ENCODE assay signal across 5 fruit fly cellular contexts in the genomic region with DNA sequence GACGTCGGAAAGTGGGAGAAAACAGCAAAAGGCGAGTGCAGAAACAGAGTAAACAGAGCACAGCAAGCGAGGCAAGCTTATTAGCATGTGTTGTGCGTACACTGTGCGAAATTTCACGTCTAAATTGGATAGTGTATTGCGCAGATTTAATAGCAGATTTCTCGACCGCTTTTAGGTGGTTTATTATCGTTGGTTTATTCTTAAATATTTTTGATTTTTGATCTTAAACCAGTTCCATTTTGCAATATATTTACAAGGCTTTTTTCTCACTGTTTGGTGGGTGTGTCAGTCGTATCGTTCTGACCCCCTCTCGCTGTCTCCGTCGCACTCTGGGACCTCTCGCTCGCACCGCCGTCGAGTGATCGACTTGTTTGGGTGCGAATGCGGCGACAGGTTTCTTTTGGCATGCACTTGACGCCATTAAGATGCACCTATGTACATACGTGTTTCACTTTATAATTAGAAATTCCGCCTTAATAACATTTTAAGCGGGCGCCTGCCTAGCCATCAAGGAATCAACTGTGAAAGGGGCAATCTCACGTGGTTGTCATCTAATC.
TF ChIP-seq lines count a peak whose summit lies in the region.

No protein-coding gene starts in this region.

TF ChIP-seq in whole organism, adult, 20 proteins besides CTCF, POLR2A, EP300 and RAD21 (continued from another document):
- TF ChIP-seq cnc (optimal IDR thresholded peaks at IDR 0.05; lab: Kevin White, UChicago) (no peak), CG5204 (GFP tag; optimal IDR thresholded peaks at IDR 0.05; lab: Kevin White, UChicago) (peak; percentile 87), Mnt (GFP tag; optimal IDR thresholded peaks at IDR 0.05; lab: Kevin White, UChicago) (peak; percentile 69), CG1620 (GFP tag; optimal IDR thresholded peaks at IDR 0.05; lab: Kevin White, UChicago) (peak; percentile 45)

TF ChIP-seq in whole organism, embryonic, 481 proteins besides CTCF, POLR2A, EP300 and RAD21 (continued from another document and continues in another):
- TF ChIP-seq gce (GFP tag; IDR thresholded peaks at IDR 0.05; lab: Robert Waterston, UW) (no peak), stwl (tag; optimal IDR thresholded peaks at IDR 0.05; lab: Kevin White, UChicago) (no peak), trem (tag; optimal IDR thresholded peaks at IDR 0.05; lab: Kevin White, UChicago) (no peak), CG12391 (tag; optimal IDR thresholded peaks at IDR 0.05; lab: Kevin White, UChicago) (no peak), Hr51 (GFP tag; optimal IDR thresholded peaks at IDR 0.05; lab: Kevin White, UChicago) (peak in 1 of 2 experiments; percentile 19), CG18262 (tag; optimal IDR thresholded peaks at IDR 0.05; lab: Kevin White, UChicago) (no peak), Ravus (GFP tag; IDR thresholded peaks at IDR 0.05; lab: Robert Waterston, UW) (no peak), CG15011 (GFP tag; optimal IDR thresholded peaks at IDR 0.05; lab: Kevin White, UChicago) (no peak), CG2875 (GFP tag; optimal IDR thresholded peaks at IDR 0.05; lab: Kevin White, UChicago) (no peak), Xbp1 (GFP tag; optimal IDR thresholded peaks at IDR 0.05; lab: Kevin White, UChicago) (no peak), her (GFP tag; optimal IDR thresholded peaks at IDR 0.05; lab: Kevin White, UChicago) (no peak), Blimp-1 (GFP tag; optimal IDR thresholded peaks at IDR 0.05; lab: Kevin White, UChicago) (no peak), CG12942 (GFP tag; optimal IDR thresholded peaks at IDR 0.05; lab: Kevin White, UChicago) (no peak), tgo (GFP tag; IDR thresholded peaks at IDR 0.05; lab: Robert Waterston, UW) (no peak; the same call in 2 of the 3 replicates), ara (GFP tag; IDR thresholded peaks at IDR 0.05; lab: Robert Waterston, UW) (peak; percentile 48; the same call in 1 of the 2 replicates), Max (GFP tag; optimal IDR thresholded peaks at IDR 0.05; lab: Kevin White, UChicago) (no peak), CG7963 (GFP tag; IDR thresholded peaks at IDR 0.05; lab: Robert Waterston, UW; ENCODE audit: partially characterized antibody) (no peak), CG2116 (GFP tag; optimal IDR thresholded peaks at IDR 0.05; lab: Kevin White, UChicago) (no peak), Lpt (GFP tag; optimal IDR thresholded peaks at IDR 0.05; lab: Kevin White, UChicago) (no peak), CG30020 (tag; optimal IDR thresholded peaks at IDR 0.05; lab: Kevin White, UChicago) (no peak), Dip2 (GFP tag; IDR thresholded peaks at IDR 0.05; lab: Robert Waterston, UW) (no peak), zf30C (GFP tag; optimal IDR thresholded peaks at IDR 0.05; lab: Kevin White, UChicago) (no peak), pb (GFP tag; optimal IDR thresholded peaks at IDR 0.05; lab: Kevin White, UChicago) (no peak), CG12155 (GFP tag; optimal IDR thresholded peaks at IDR 0.05; lab: Kevin White, UChicago) (no peak), p53 (GFP tag; optimal IDR thresholded peaks at IDR 0.05; lab: Kevin White, UChicago) (no peak), ap (GFP tag; IDR thresholded peaks at IDR 0.05; lab: Robert Waterston, UW) (peak; percentile 16; the same call in 1 of the 2 replicates), HmgD (GFP tag; optimal IDR thresholded peaks at IDR 0.05; lab: Kevin White, UChicago) (no peak), CoRest (tag; optimal IDR thresholded peaks at IDR 0.05; lab: Kevin White, UChicago) (peak; percentile 4), zfh2 (GFP tag; optimal IDR thresholded peaks at IDR 0.05; lab: Kevin White, UChicago) (no peak), Ptx1 (GFP tag; IDR thresholded peaks at IDR 0.05; lab: Robert Waterston, UW) (peak; percentile 49; the same call in 1 of the 2 replicates), Bdp1 (GFP tag; optimal IDR thresholded peaks at IDR 0.05; lab: Kevin White, UChicago) (no peak)

TF ChIP-seq in whole organism, prepupa, 60 proteins besides CTCF, POLR2A, EP300 and RAD21 (continued from another document and continues in another):
- TF ChIP-seq svp (GFP tag; lab: Kevin White, UChicago) (peak; percentile 97), CG32006 (GFP tag; optimal IDR thresholded peaks at IDR 0.05; lab: Kevin White, UChicago) (peak; percentile 95), CG6163 (GFP tag; IDR thresholded peaks at IDR 0.05; lab: Robert Waterston, UW) (peak; percentile 97), CG8119 (GFP tag; IDR thresholded peaks at IDR 0.05; lab: Robert Waterston, UW) (peak; percentile 93), cyc (GFP tag; optimal IDR thresholded peaks at IDR 0.05; lab: Kevin White, UChicago) (peak; percentile 97), ss (GFP tag; optimal IDR thresholded peaks at IDR 0.05; lab: Kevin White, UChicago) (peak; percentile 60 to 78), CG6808 (GFP tag; optimal IDR thresholded peaks at IDR 0.05; lab: Kevin White, UChicago) (peak; percentile 70), Smox (GFP tag; optimal IDR thresholded peaks at IDR 0.05; lab: Kevin White, UChicago) (peak; percentile 91), CG3919 (GFP tag; optimal IDR thresholded peaks at IDR 0.05; lab: Kevin White, UChicago) (peak; percentile 94), CG31627 (GFP tag; optimal IDR thresholded peaks at IDR 0.05; lab: Kevin White, UChicago) (peak; percentile 96), Sox102F (GFP tag; optimal IDR thresholded peaks at IDR 0.05; lab: Kevin White, UChicago) (peak; percentile 89), CG10669 (GFP tag; optimal IDR thresholded peaks at IDR 0.05; lab: Kevin White, UChicago) (peak; percentile 79), CG34406 (GFP tag; optimal IDR thresholded peaks at IDR 0.05; lab: Kevin White, UChicago) (peak; percentile 91), CG1621 (tag; optimal IDR thresholded peaks at IDR 0.05; lab: Kevin White, UChicago) (peak; percentile 81), CG11294 (GFP tag; IDR thresholded peaks at IDR 0.05; lab: Robert Waterston, UW) (peak; percentile 89), CG11902 (GFP tag; optimal IDR thresholded peaks at IDR 0.05; lab: Kevin White, UChicago) (peak; percentile 91), CG6854 (GFP tag; optimal IDR thresholded peaks at IDR 0.05; lab: Kevin White, UChicago) (no peak), fd59A (GFP tag; optimal IDR thresholded peaks at IDR 0.05; lab: Kevin White, UChicago) (peak; percentile 84), CG16779 (tag; optimal IDR thresholded peaks at IDR 0.05; lab: Kevin White, UChicago) (peak; percentile 78), Ets96B (tag; optimal IDR thresholded peaks at IDR 0.05; lab: Kevin White, UChicago) (peak; percentile 83), Hr39 (GFP tag; optimal IDR thresholded peaks at IDR 0.05; lab: Kevin White, UChicago) (peak; percentile 97), lz (GFP tag; optimal IDR thresholded peaks at IDR 0.05; lab: Kevin White, UChicago) (peak; percentile 94), Hr38 (GFP tag; optimal IDR thresholded peaks at IDR 0.05; lab: Kevin White, UChicago) (peak; percentile 45), Sox14 (GFP tag; optimal IDR thresholded peaks at IDR 0.05; lab: Kevin White, UChicago) (peak; percentile 93), CG8319 (GFP tag; optimal IDR thresholded peaks at IDR 0.05; lab: Kevin White, UChicago) (peak; percentile 90), eg (GFP tag; IDR thresholded peaks at IDR 0.05; lab: Robert Waterston, UW) (peak; percentile 94), Blimp-1 (GFP tag; optimal IDR thresholded peaks at IDR 0.05; lab: Kevin White, UChicago) (peak; percentile 69), vri (GFP tag; optimal IDR thresholded peaks at IDR 0.05; lab: Kevin White, UChicago) (peak; percentile 47), Lpt (GFP tag; optimal IDR thresholded peaks at IDR 0.05; lab: Kevin White, UChicago) (peak; percentile 91), salr (GFP tag; optimal IDR thresholded peaks at IDR 0.05; lab: Kevin White, UChicago) (peak; percentile 69 to 85), esn (GFP tag; optimal IDR thresholded peaks at IDR 0.05; lab: Kevin White, UChicago) (peak; percentile 93)

TF ChIP-seq in whole organism, pupa, 21 proteins besides CTCF, POLR2A, EP300 and RAD21 (continued from another document):
- TF ChIP-seq Ets98B (GFP tag; IDR thresholded peaks at IDR 0.05; lab: Robert Waterston, UW), result peak; percentile 96
- no peak for TF ChIP-seq CG13204 (GFP tag; optimal IDR thresholded peaks at IDR 0.05; lab: Kevin White, UChicago)

TF ChIP-seq in whole organism, wandering third instar larva, 38 proteins besides CTCF, POLR2A, EP300 and RAD21 (continued from another document):
- TF ChIP-seq Hnf4 (GFP tag; optimal IDR thresholded peaks at IDR 0.05; lab: Kevin White, UChicago), result peak; percentile 74
- TF ChIP-seq Mio (GFP tag; optimal IDR thresholded peaks at IDR 0.05; lab: Kevin White, UChicago), result no peak
- peak; percentile 39 for TF ChIP-seq sage (GFP tag; optimal IDR thresholded peaks at IDR 0.05; lab: Kevin White, UChicago)
- TF ChIP-seq woc (GFP tag; optimal IDR thresholded peaks at IDR 0.05; lab: Kevin White, UChicago), result peak; percentile 51
- TF ChIP-seq fru (GFP tag; optimal IDR thresholded peaks at IDR 0.05; lab: Kevin White, UChicago), result peak; percentile 80
- peak; percentile 58 for TF ChIP-seq CG32264 (GFP tag; optimal IDR thresholded peaks at IDR 0.05; lab: Kevin White, UChicago)
- no peak for TF ChIP-seq N (GFP tag; optimal IDR thresholded peaks at IDR 0.05; lab: Kevin White, UChicago)
TF ChIP-seq in whole organism, wandering third instar larva: peak in this region for 19.
